Worm (Caenorhabditis elegans) whole organism, late embryonic: ENCODE data around the gene F32D8.12.

Experiments used
- F13H6.1 ChIP-seq: sonication (generic microtip); optimal IDR thresholded peaks from 2 replicates; lab custom pipeline; 2016; ENCODE audit warnings: missing genetic modification characterization, missing compliant biosample characterization
- ceh-30 ChIP-seq: fragments of 150-350 bp; optimal IDR thresholded peaks from 2 replicates; lab custom pipeline; 2014; ENCODE audit warnings: missing biosample characterization, missing genetic modification characterization
- elt-4 ChIP-seq: sonication (generic microtip); optimal IDR thresholded peaks from 2 replicates; lab custom pipeline; 2016; ENCODE audit warnings: missing genetic modification characterization, missing compliant biosample characterization
- fkh-10 ChIP-seq: fragments of 150-350 bp; optimal IDR thresholded peaks from 2 replicates; lab custom pipeline; 2014; ENCODE audit warnings: missing biosample characterization, missing genetic modification reagents, missing genetic modification characterization
- fkh-6 ChIP-seq: sonication (generic microtip); optimal IDR thresholded peaks from 2 replicates; lab custom pipeline; 2016; ENCODE audit warnings: missing genetic modification characterization, missing compliant biosample characterization
- nfya-1 ChIP-seq: sonication (generic microtip); optimal IDR thresholded peaks from 2 replicates; lab custom pipeline; 2017; ENCODE audit warnings: missing genetic modification characterization, mild to moderate bottlenecking, missing compliant biosample characterization, antibody characterized with exemption, moderate library complexity
- nhr-11 ChIP-seq: fragments of 150-350 bp; optimal IDR thresholded peaks from 2 replicates; lab custom pipeline; 2014; ENCODE audit warnings: missing biosample characterization, missing genetic modification characterization
- pag-3 ChIP-seq: sonication (generic microtip); optimal IDR thresholded peaks from 2 replicates; lab custom pipeline; 2016; ENCODE audit warnings: missing compliant biosample characterization, missing genetic modification characterization, borderline replicate concordance
- pat-9 ChIP-seq: fragments of 200-800 bp; sonication (Bioruptor generic); optimal IDR thresholded peaks from 2 replicates; lab custom pipeline; 2018; ENCODE audit warnings: mild to moderate bottlenecking, missing genetic modification characterization, moderate library complexity, missing compliant biosample characterization
- pros-1 ChIP-seq: fragments of 150-350 bp; optimal IDR thresholded peaks from 2 replicates; lab custom pipeline; 2014; ENCODE audit warnings: missing biosample characterization, missing genetic modification reagents, missing genetic modification characterization
- rnt-1 ChIP-seq: sonication (generic microtip); optimal IDR thresholded peaks from 2 replicates; lab custom pipeline; 2016; ENCODE audit warnings: missing genetic modification characterization, missing compliant biosample characterization
- tbx-7 ChIP-seq: sonication (generic microtip); optimal IDR thresholded peaks from 2 replicates; lab custom pipeline; 2016; ENCODE audit warnings: missing genotype, missing genetic modification characterization, missing compliant biosample characterization

DNA sequence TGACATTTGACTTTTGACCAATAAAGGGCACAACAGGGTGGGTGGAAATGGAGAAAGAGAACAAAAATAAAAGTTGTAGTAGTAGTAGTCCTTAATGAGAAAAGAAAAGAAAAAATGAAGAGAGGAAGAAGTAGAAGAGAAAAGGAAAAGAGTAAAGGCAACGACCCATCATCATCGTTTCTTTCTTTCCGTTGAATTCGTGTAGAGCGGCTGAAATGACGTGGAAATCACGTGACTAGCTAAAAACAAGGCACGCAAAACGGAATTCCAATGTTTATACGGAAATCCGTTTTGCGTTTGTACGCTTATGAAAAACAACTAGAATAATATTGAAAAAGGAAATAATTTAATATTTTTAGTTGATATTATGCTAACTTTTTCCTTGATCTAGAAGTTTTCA is 23.2 kb downstream of the F32D8.12 start:
- no peak for TF ChIP-seq elt-4 (tag; lab: Kevin White, UChicago)
- TF ChIP-seq fkh-6 (tag; lab: Kevin White, UChicago), result no peak
- no peak for TF ChIP-seq pros-1
- no peak for TF ChIP-seq nfya-1 (tag; lab: Kevin White, UChicago)
- no peak for TF ChIP-seq fkh-10 (GFP tag; lab: Kevin White, UChicago)
- TF ChIP-seq ceh-30 (tag; lab: Kevin White, UChicago), result no peak
- no peak for TF ChIP-seq rnt-1 (tag; lab: Kevin White, UChicago)
- no peak for TF ChIP-seq nhr-11
- no peak for TF ChIP-seq pag-3 (tag; lab: Kevin White, UChicago)
- no peak for TF ChIP-seq tbx-7
- no peak for TF ChIP-seq F13H6.1 (tag; lab: Kevin White, UChicago)
- no peak for TF ChIP-seq pat-9 (tag; lab: Kevin White, UChicago)
